Fruit fly (Drosophila melanogaster): ENCODE measurements around the gene Cpr35B.

- TF ChIP-seq CG11294 (GFP tag; IDR thresholded peaks at IDR 0.05) (no peak), topi (GFP tag; optimal IDR thresholded peaks at IDR 0.05) (no peak), CG1621 (tag; optimal IDR thresholded peaks at IDR 0.05) (no peak), ss (GFP tag; optimal IDR thresholded peaks at IDR 0.05) (no peak), CG34406 (GFP tag; optimal IDR thresholded peaks at IDR 0.05) (no peak)
Observed at dm6 chr2L:14398562-14398961, 26.4 kb downstream of the Cpr35B start.

All from whole organism, prepupa.